Fruit fly (Drosophila melanogaster) whole organism, embryonic: Measurements from ENCODE around the gene loaf.
A peak's percentile ranks its signal among the peaks of the same experiment; 100 is the strongest.

Source experiments
- Ada2b ChIP-seq: fragments of 200-800 bp; sonication (Bioruptor generic); IDR thresholded peaks from 2 replicates; pipeline ENCODE4 v1.3.6; 2022; ENCODE audit warnings: missing biosample characterization, missing genetic modification characterization
- Awh ChIP-seq: fragments of 200-800 bp; sonication (Bioruptor generic); IDR thresholded peaks from 2 replicates; pipeline ENCODE4, ENCODE4 v1.3.6; 2022; ENCODE audit warnings: missing biosample characterization, missing genetic modification characterization
- C15 ChIP-seq: fragments of 200-800 bp; sonication (Bioruptor generic); IDR thresholded peaks from 3 replicates; pipeline ENCODE4 v1.3.6; 2022; ENCODE audit warnings: missing biosample characterization, missing genetic modification characterization
- CG10431 ChIP-seq: fragments of 200-800 bp; sonication (Bioruptor generic); optimal IDR thresholded peaks from 3 replicates; lab custom pipeline; 2018; ENCODE audit warnings: missing biosample characterization, mild to moderate bottlenecking, missing genetic modification characterization
- CG11723 ChIP-seq: fragments of 200-800 bp; sonication (Bioruptor generic); optimal IDR thresholded peaks from 2 replicates; lab custom pipeline; 2017; ENCODE audit warnings: missing biosample characterization, mild to moderate bottlenecking, missing genetic modification characterization
- CG12104 ChIP-seq: fragments of 200-800 bp; sonication (Bioruptor generic); optimal IDR thresholded peaks from 3 replicates; lab custom pipeline; 2016; ENCODE audit warnings: missing biosample characterization, missing genetic modification characterization
- CG1233 ChIP-seq: fragments of 200-800 bp; sonication (Bioruptor generic); optimal IDR thresholded peaks from 4 replicates; lab custom pipeline; 2018; ENCODE audit warnings: missing biosample characterization, mild to moderate bottlenecking, missing genetic modification characterization
- CG12769 ChIP-seq: fragments of 200-800 bp; sonication (Bioruptor generic); optimal IDR thresholded peaks from 2 replicates; lab custom pipeline; 2019; ENCODE audit warnings: missing biosample characterization, mild to moderate bottlenecking, missing genetic modification characterization, moderate library complexity
- CG14860 ChIP-seq: fragments of 200-800 bp; sonication (Bioruptor generic); IDR thresholded peaks from 3 replicates; pipeline ENCODE4 v1.3.6; 2022; ENCODE audit warnings: missing biosample characterization, missing genetic modification characterization; ENCODE audit not compliant: partially characterized antibody
- CG17361 ChIP-seq: fragments of 200-800 bp; sonication (Bioruptor generic); IDR thresholded peaks from 3 replicates; pipeline ENCODE4 v1.3.6; 2022; ENCODE audit warnings: missing biosample characterization, missing genetic modification characterization
- CG17829 ChIP-seq: fragments of 200-800 bp; optimal IDR thresholded peaks from 2 replicates; lab custom pipeline; 2019; ENCODE audit warnings: missing biosample characterization, mild to moderate bottlenecking, missing genetic modification characterization, moderate library complexity
- CG18011 ChIP-seq: fragments of 200-800 bp; sonication (Bioruptor generic); optimal IDR thresholded peaks from 2 replicates; lab custom pipeline; 2017; ENCODE audit warnings: missing biosample characterization, missing genetic modification characterization, mild to moderate bottlenecking, moderate library complexity, missing genotype
- CG18619 ChIP-seq: fragments of 200-800 bp; sonication (Bioruptor generic); optimal IDR thresholded peaks from 3 replicates; lab custom pipeline; 2017; ENCODE audit warnings: missing biosample characterization, mild to moderate bottlenecking, missing genetic modification characterization
- CG2116 ChIP-seq: fragments of 200-800 bp; sonication (Bioruptor generic); optimal IDR thresholded peaks from 3 replicates; lab custom pipeline; 2018; ENCODE audit warnings: missing biosample characterization, mild to moderate bottlenecking, missing genetic modification characterization
- CG2875 ChIP-seq: fragments of 200-800 bp; sonication (Bioruptor generic); optimal IDR thresholded peaks from 2 replicates; lab custom pipeline; 2017; ENCODE audit warnings: missing biosample characterization, mild to moderate bottlenecking, missing genetic modification characterization, missing genetic modification reagents
- CG31365 ChIP-seq: fragments of 200-800 bp; sonication (Bioruptor generic); optimal IDR thresholded peaks from 2 replicates; lab custom pipeline; 2018; ENCODE audit warnings: missing biosample characterization, mild to moderate bottlenecking, missing genetic modification characterization
- CG33557 ChIP-seq: fragments of 200-800 bp; sonication (Bioruptor generic); optimal IDR thresholded peaks from 2 replicates; lab custom pipeline; 2019; ENCODE audit warnings: missing biosample characterization, mild to moderate bottlenecking, missing genetic modification characterization, moderate library complexity
- CG4404 ChIP-seq: fragments of 200-800 bp; sonication (Bioruptor generic); IDR thresholded peaks from 2 replicates; pipeline ENCODE4 v1.3.6; 2022; ENCODE audit warnings: missing biosample characterization, missing genetic modification characterization
- CG5180 ChIP-seq: fragments of 200-800 bp; sonication (Bioruptor generic); optimal IDR thresholded peaks from 3 replicates; lab custom pipeline; 2017; ENCODE audit warnings: missing biosample characterization, missing genetic modification characterization, mild to moderate bottlenecking, moderate library complexity, missing genetic modification reagents
- CG9817 ChIP-seq: fragments of 200-800 bp; sonication (Bioruptor generic); optimal IDR thresholded peaks from 2 replicates; lab custom pipeline; 2018; ENCODE audit warnings: missing biosample characterization, mild to moderate bottlenecking, missing genetic modification characterization, moderate library complexity
- Chrac-16 ChIP-seq: fragments of 200-800 bp; sonication (Bioruptor generic); optimal IDR thresholded peaks from 3 replicates; lab custom pipeline; 2016; ENCODE audit warnings: missing biosample characterization, missing genetic modification characterization
- Dll ChIP-seq: fragments of 200-800 bp; sonication (Bioruptor generic); IDR thresholded peaks from 4 replicates; pipeline ENCODE4 v1.3.6; 2022; ENCODE audit warnings: missing biosample characterization, missing genetic modification characterization; ENCODE audit not compliant: partially characterized antibody
- Doc2 ChIP-seq: fragments of 200-800 bp; sonication (Bioruptor generic); IDR thresholded peaks from 2 replicates; pipeline ENCODE4 v1.3.6; 2022; ENCODE audit warnings: missing biosample characterization, missing genetic modification characterization
- Kr ChIP-seq: fragments of 200-800 bp; sonication (Bioruptor generic); optimal IDR thresholded peaks from 2 replicates; lab custom pipeline; 2017; ENCODE audit warnings: missing biosample characterization, mild to moderate bottlenecking, missing genetic modification characterization
- NFAT ChIP-seq: fragments of 200-800 bp; sonication (Bioruptor generic); IDR thresholded peaks from 2 replicates; pipeline ENCODE4 v1.3.6; 2022; ENCODE audit warnings: missing biosample characterization, missing genetic modification characterization
- Nf-YA ChIP-seq: fragments of 200-800 bp; sonication (Bioruptor generic); IDR thresholded peaks from 2 replicates; pipeline ENCODE4 v1.3.6; 2022; ENCODE audit warnings: missing biosample characterization, missing genetic modification characterization
- Oaz ChIP-seq: fragments of 200-800 bp; sonication (Bioruptor generic); IDR thresholded peaks from 2 replicates; pipeline ENCODE4 v1.3.6; 2022; ENCODE audit warnings: missing biosample characterization, missing genetic modification characterization
- Trl ChIP-seq, 3 experiments: fragments of >200 bp in 2 of 3; fragments of 200-800 bp in 1 of 3; sonication (Bioruptor generic) in 1 of 3; optimal IDR thresholded peaks; 2 replicates in 1 of 3; 3 replicates in 2 of 3; lab custom pipeline; 2016 to 2017; ENCODE audit warnings: missing biosample characterization in 1 of 3, missing genetic modification characterization in 1 of 3
- ara ChIP-seq: fragments of 200-800 bp; sonication (Bioruptor generic); IDR thresholded peaks from 2 replicates; pipeline ENCODE4 v1.3.6; 2022; ENCODE audit warnings: missing biosample characterization, missing genetic modification characterization
- ash1 ChIP-seq: fragments of 200-800 bp; sonication (Bioruptor generic); optimal IDR thresholded peaks from 2 replicates; lab custom pipeline; 2018; ENCODE audit warnings: missing biosample characterization, mild to moderate bottlenecking, missing genetic modification characterization
- cg ChIP-seq: fragments of 200-800 bp; sonication (Bioruptor generic); optimal IDR thresholded peaks from 3 replicates; lab custom pipeline; 2019; ENCODE audit warnings: missing biosample characterization, mild to moderate bottlenecking, missing genetic modification characterization, moderate library complexity
- croc ChIP-seq: fragments of 200-800 bp; sonication (Bioruptor generic); conservative IDR thresholded peaks from 3 replicates; pipeline ENCODE4 v1.3.6; 2022; ENCODE audit warnings: missing biosample characterization, missing genetic modification characterization
- disco-r ChIP-seq: fragments of 200-800 bp; sonication (Bioruptor generic); optimal IDR thresholded peaks from 2 replicates; lab custom pipeline; 2016; ENCODE audit warnings: missing biosample characterization, missing genetic modification characterization
- emc ChIP-seq: fragments of 200-800 bp; sonication (Bioruptor generic); optimal IDR thresholded peaks from 2 replicates; lab custom pipeline; 2016; ENCODE audit warnings: missing biosample characterization, missing genetic modification characterization
- ems ChIP-seq: fragments of 200-800 bp; sonication (Bioruptor generic); optimal IDR thresholded peaks from 3 replicates; lab custom pipeline; 2016; ENCODE audit warnings: missing biosample characterization, missing genetic modification characterization
- ewg ChIP-seq: fragments of 200-800 bp; sonication (Bioruptor generic); optimal IDR thresholded peaks from 3 replicates; lab custom pipeline; 2017; ENCODE audit warnings: mild to moderate bottlenecking, missing biosample characterization, missing genetic modification reagents, missing genetic modification characterization
- gce ChIP-seq: fragments of 200-800 bp; sonication (Bioruptor generic); IDR thresholded peaks from 3 replicates; pipeline ENCODE4 v1.3.6; 2022; ENCODE audit warnings: missing biosample characterization, missing genetic modification characterization
- hb ChIP-seq: fragments of 200-800 bp; sonication (Bioruptor generic); IDR thresholded peaks from 3 replicates; pipeline ENCODE4 v1.3.6; 2022; ENCODE audit warnings: missing biosample characterization, missing genetic modification characterization; ENCODE audit not compliant: partially characterized antibody
- jigr1 ChIP-seq: fragments of 200-800 bp; sonication (Bioruptor generic); IDR thresholded peaks from 3 replicates; pipeline ENCODE4 v1.3.6; 2022; ENCODE audit warnings: missing biosample characterization, missing genetic modification characterization
- onecut ChIP-seq: fragments of 200-800 bp; sonication (Bioruptor generic); IDR thresholded peaks from 2 replicates; pipeline ENCODE4 v1.3.6; 2022; ENCODE audit warnings: missing biosample characterization, missing genetic modification characterization
- otp ChIP-seq: fragments of 200-800 bp; sonication (Bioruptor generic); IDR thresholded peaks from 3 replicates; pipeline ENCODE4, ENCODE4 v1.3.6; 2022; ENCODE audit warnings: missing biosample characterization, missing genetic modification characterization
- pita ChIP-seq: fragments of 200-800 bp; sonication (Bioruptor generic); optimal IDR thresholded peaks from 2 replicates; lab custom pipeline; 2017; ENCODE audit warnings: missing biosample characterization, mild to moderate bottlenecking, missing genetic modification characterization
- prd ChIP-seq, 3 experiments: fragments of >200 bp in 2 of 3; fragments of 200-800 bp in 1 of 3; sonication (Bioruptor generic) in 1 of 3; optimal IDR thresholded peaks in 2 of 3; IDR thresholded peaks in 1 of 3; 2 replicates in 2 of 3; 3 replicates in 1 of 3; pipeline versions ENCODE4 v1.3.6 to Lab custom; 2017 to 2022; ENCODE audit warnings: missing biosample characterization in 1 of 3, missing genetic modification characterization in 1 of 3
- salm ChIP-seq: fragments of 200-800 bp; sonication (Bioruptor generic); optimal IDR thresholded peaks from 2 replicates; lab custom pipeline; 2018; ENCODE audit warnings: missing biosample characterization, mild to moderate bottlenecking, missing genetic modification characterization
- sim ChIP-seq: fragments of 200-800 bp; sonication (Bioruptor generic); IDR thresholded peaks from 2 replicates; pipeline ENCODE4 v1.3.6; 2022; ENCODE audit warnings: missing biosample characterization, missing genetic modification characterization
- sisA ChIP-seq: fragments of 200-800 bp; sonication (Bioruptor generic); IDR thresholded peaks from 2 replicates; pipeline ENCODE4 v1.3.6; 2022; ENCODE audit warnings: missing biosample characterization, missing genetic modification characterization
- slou ChIP-seq: fragments of 200-800 bp; sonication (Bioruptor generic); optimal IDR thresholded peaks from 3 replicates; lab custom pipeline; 2016; ENCODE audit warnings: missing biosample characterization, missing genetic modification characterization
- sna ChIP-seq: fragments of 200-800 bp; sonication (Bioruptor generic); IDR thresholded peaks from 2 replicates; pipeline ENCODE4 v1.3.6; 2022; ENCODE audit warnings: missing biosample characterization, missing genetic modification characterization; ENCODE audit not compliant: partially characterized antibody
- tup ChIP-seq: fragments of 200-800 bp; sonication (Bioruptor generic); optimal IDR thresholded peaks from 2 replicates; lab custom pipeline; 2016; ENCODE audit warnings: missing biosample characterization, mild to moderate bottlenecking, missing genetic modification characterization, moderate library complexity
- zen ChIP-seq: fragments of 200-800 bp; sonication (Bioruptor generic); optimal IDR thresholded peaks from 3 replicates; lab custom pipeline; 2018; ENCODE audit warnings: missing biosample characterization, mild to moderate bottlenecking, missing genetic modification characterization, moderate library complexity

loaf gene

DNA sequence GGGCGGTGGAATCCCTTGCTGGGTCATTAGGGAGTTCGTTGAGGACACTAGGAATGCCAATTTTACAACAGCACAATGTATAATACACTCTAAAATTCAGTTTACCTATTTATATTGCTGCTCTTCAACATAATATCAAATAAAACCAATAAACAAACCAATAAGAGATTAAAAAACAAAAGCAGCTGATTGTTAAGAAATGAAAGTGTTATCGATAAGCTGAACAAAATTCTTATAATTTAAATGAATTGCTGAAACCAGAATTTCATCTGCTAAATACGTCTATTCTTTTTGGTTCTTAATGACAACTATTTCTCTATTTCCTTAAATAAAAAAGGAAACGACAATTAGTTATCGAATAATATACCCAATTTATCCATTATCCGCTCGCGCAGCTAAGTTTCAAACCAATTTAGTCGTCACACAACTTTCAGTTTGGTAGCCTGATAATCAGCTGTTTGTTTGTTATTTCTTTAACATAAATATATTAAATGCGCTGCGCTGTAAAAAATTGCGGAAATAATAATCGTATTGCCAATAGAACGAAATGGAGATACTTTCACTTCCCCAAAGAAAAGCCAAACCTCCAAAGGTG is 74.7 kb downstream of the loaf start, which contains the start of the genes Pldn and CG14135 (continued):
- TF ChIP-seq emc (GFP tag; lab: Kevin White, UChicago), result no peak
- TF ChIP-seq CG4404, result no peak
- TF ChIP-seq CG33557, result no peak
- TF ChIP-seq Kr, result no peak
- no peak for TF ChIP-seq CG10431 (GFP tag; lab: Kevin White, UChicago)
- no peak for TF ChIP-seq Chrac-16 (GFP tag; lab: Kevin White, UChicago)
- TF ChIP-seq slou (GFP tag; lab: Kevin White, UChicago), result no peak
- no peak for TF ChIP-seq jigr1 (GFP tag; lab: Robert Waterston, UW)
- TF ChIP-seq onecut (GFP tag; lab: Robert Waterston, UW), result no peak
- no peak for TF ChIP-seq tup (GFP tag; lab: Kevin White, UChicago)
- TF ChIP-seq gce, result no peak
- no peak for TF ChIP-seq ara (GFP tag; lab: Robert Waterston, UW)
- no peak for TF ChIP-seq CG9817
- no peak for TF ChIP-seq sna (GFP tag; lab: Robert Waterston, UW)
- TF ChIP-seq Oaz, result no peak
- TF ChIP-seq CG12104, result no peak
- no peak for TF ChIP-seq ems (GFP tag; lab: Kevin White, UChicago)
- peak; percentile 61; the same call in 2 of the 4 replicates for TF ChIP-seq Dll (GFP tag; lab: Robert Waterston, UW)
- no peak for TF ChIP-seq CG2875 (GFP tag; lab: Kevin White, UChicago)
- no peak for TF ChIP-seq hb
- TF ChIP-seq sisA (GFP tag; lab: Robert Waterston, UW), result no peak
- TF ChIP-seq ewg, result no peak
- no peak for TF ChIP-seq CG12769 (tag; lab: Kevin White, UChicago)
- no peak for TF ChIP-seq otp (GFP tag; lab: Robert Waterston, UW)
- no peak for TF ChIP-seq salm (tag; lab: Kevin White, UChicago)
- no peak for TF ChIP-seq Awh (GFP tag; lab: Robert Waterston, UW)
- peak; percentile 75 for TF ChIP-seq pita
- no peak for TF ChIP-seq disco-r (GFP tag; lab: Kevin White, UChicago)
- TF ChIP-seq CG14860 (GFP tag; lab: Robert Waterston, UW), result no peak
- TF ChIP-seq C15 (GFP tag; lab: Robert Waterston, UW), result no peak
- TF ChIP-seq Doc2 (GFP tag; lab: Robert Waterston, UW), result no peak
- TF ChIP-seq zen, result peak; percentile 37
- no peak for TF ChIP-seq CG17361 (GFP tag; lab: Robert Waterston, UW)
- TF ChIP-seq CG2116, result peak; percentile 69
- no peak for TF ChIP-seq Trl (optimal IDR thresholded peaks at IDR 0.05; lab: Kevin White, UChicago)
- no peak for TF ChIP-seq Trl (GFP tag; optimal IDR thresholded peaks at IDR 0.05; lab: Kevin White, UChicago)
- TF ChIP-seq CG11723 (GFP tag; lab: Kevin White, UChicago), result no peak
- TF ChIP-seq NFAT, result no peak
- TF ChIP-seq CG31365, result no peak
- TF ChIP-seq Ada2b, result no peak
- no peak for TF ChIP-seq cg (GFP tag; lab: Kevin White, UChicago)
- no peak for TF ChIP-seq Nf-YA (GFP tag; lab: Robert Waterston, UW)
- TF ChIP-seq CG18619 (GFP tag; lab: Kevin White, UChicago), result no peak
- no peak for TF ChIP-seq prd (optimal IDR thresholded peaks at IDR 0.05; lab: Kevin White, UChicago)
- no peak for TF ChIP-seq prd (GFP tag; IDR thresholded peaks at IDR 0.05; lab: Robert Waterston, UW)
- TF ChIP-seq sim (GFP tag; lab: Robert Waterston, UW), result no peak
- TF ChIP-seq croc (GFP tag; lab: Robert Waterston, UW), result no peak
- no peak for TF ChIP-seq CG5180 (GFP tag; lab: Kevin White, UChicago)
- peak; percentile 10 for TF ChIP-seq CG17829 (tag; lab: Kevin White, UChicago)
- TF ChIP-seq CG18011, result no peak
- TF ChIP-seq CG1233 (GFP tag; lab: Kevin White, UChicago), result no peak
- TF ChIP-seq ash1 (GFP tag; lab: Kevin White, UChicago), result no peak
